Worm (Caenorhabditis elegans): ENCODE data around the gene fbxa-133.

DNA sequence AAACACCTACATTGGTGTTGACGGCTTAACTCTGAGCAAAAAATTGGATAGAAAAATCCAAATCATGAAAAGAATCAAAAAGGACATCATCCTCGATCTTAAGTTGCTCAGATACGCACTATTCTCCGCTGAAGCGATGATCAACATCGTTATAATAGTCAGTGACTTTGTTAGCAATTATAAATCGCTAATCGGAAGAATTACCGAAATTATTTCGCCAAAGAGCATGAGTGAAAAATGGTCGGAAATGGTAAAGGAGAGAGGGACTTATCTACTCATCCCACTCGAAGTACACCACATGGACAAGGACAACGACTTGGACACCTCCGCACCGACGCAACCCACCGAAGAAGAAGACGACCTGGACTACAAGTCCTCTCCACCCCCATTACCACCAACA, 4.6 kb upstream of the fbxa-133 start:
- TF ChIP-seq lin-39 (tag; optimal IDR thresholded peaks at IDR 0.05) (no peak), dmd-4 (tag; optimal IDR thresholded peaks at IDR 0.05) (no peak), egl-27 (tag; optimal IDR thresholded peaks at IDR 0.05) (no peak), crh-2 (tag; optimal IDR thresholded peaks at IDR 0.05) (no peak), mab-5 (tag; optimal IDR thresholded peaks at IDR 0.05) (no peak), ama-1 (optimal IDR thresholded peaks at IDR 0.05) (no peak), mdl-1 (tag; optimal IDR thresholded peaks at IDR 0.05) (no peak), snpc-4 (tag; optimal IDR thresholded peaks at IDR 0.05) (no peak), fos-1 (tag; optimal IDR thresholded peaks at IDR 0.05) (no peak), nhr-12 (tag; optimal IDR thresholded peaks at IDR 0.05) (no peak), elt-1 (tag; optimal IDR thresholded peaks at IDR 0.05) (no peak), unc-62 (GFP tag; optimal IDR thresholded peaks at IDR 0.05) (no peak)

Measured in whole organism, L2 larva.